Worm (Caenorhabditis elegans): ENCODE results near the gene T28D9.1.

T28D9.1 gene

ce11 chrII:6493709-6494326, 1.6 kb downstream of the T28D9.1 start:
- peak; percentile 35 for TF ChIP-seq ama-1 (optimal IDR thresholded peaks at IDR 0.05)
- TF ChIP-seq pqm-1 (tag; optimal IDR thresholded peaks at IDR 0.05): no peak

- TF ChIP-seq ama-1 (optimal IDR thresholded peaks at IDR 0.05) (no peak), egl-27 (tag; optimal IDR thresholded peaks at IDR 0.05) (no peak), zag-1 (tag; optimal IDR thresholded peaks at IDR 0.05) (no peak), sea-2 (GFP tag; optimal IDR thresholded peaks at IDR 0.05) (no peak), daf-12 (tag; optimal IDR thresholded peaks at IDR 0.05) (no peak), lin-15B (tag; optimal IDR thresholded peaks at IDR 0.05) (no peak), nhr-12 (tag; optimal IDR thresholded peaks at IDR 0.05) (no peak), nhr-237 (tag; optimal IDR thresholded peaks at IDR 0.05) (no peak), pqm-1 (tag; optimal IDR thresholded peaks at IDR 0.05) (no peak), elt-3 (tag; optimal IDR thresholded peaks at IDR 0.05) (no peak), nfya-1 (tag; optimal IDR thresholded peaks at IDR 0.05; ENCODE audit: insufficient read depth) (no peak), lin-39 (tag; optimal IDR thresholded peaks at IDR 0.05) (no peak), aly-2 (tag; optimal IDR thresholded peaks at IDR 0.05) (no peak), hmg-11 (tag; optimal IDR thresholded peaks at IDR 0.05) (no peak), nhr-77 (tag; optimal IDR thresholded peaks at IDR 0.05) (no peak), snpc-4 (tag; optimal IDR thresholded peaks at IDR 0.05) (no peak), nhr-23 (tag; optimal IDR thresholded peaks at IDR 0.05) (no peak)
Observed at ce11 chrII:6496496-6496895, 4.3 kb downstream of the T28D9.1 start.

- TF ChIP-seq pqm-1 (tag; optimal IDR thresholded peaks at IDR 0.05) (no peak), nfya-1 (tag; optimal IDR thresholded peaks at IDR 0.05; ENCODE audit: insufficient read depth) (peak; percentile 18)
Observed at ce11 chrII:6497137-6497536, 4.9 kb downstream of the T28D9.1 start.

- TF ChIP-seq mml-1 (tag; optimal IDR thresholded peaks at IDR 0.05) (no peak), nfya-1 (tag; optimal IDR thresholded peaks at IDR 0.05; ENCODE audit: insufficient read depth) (peak; percentile 20), lin-39 (tag; optimal IDR thresholded peaks at IDR 0.05) (no peak), ama-1 (optimal IDR thresholded peaks at IDR 0.05) (no peak), egl-27 (tag; optimal IDR thresholded peaks at IDR 0.05) (no peak), hmg-11 (tag; optimal IDR thresholded peaks at IDR 0.05) (no peak), tbx-2 (tag; optimal IDR thresholded peaks at IDR 0.05) (no peak), lsy-12 (tag; optimal IDR thresholded peaks at IDR 0.05) (no peak)
Observed at ce11 chrII:6498609-6499008, 6.4 kb downstream of the T28D9.1 start.

ce11 chrII:6499067-6499466, 6.9 kb downstream of the T28D9.1 start, which contains the start of gene twk-49:
TSS of gene twk-49 (minus strand) at chrII:6499167.
- TF ChIP-seq ztf-4 (tag; optimal IDR thresholded peaks at IDR 0.05) (no peak), mml-1 (tag; optimal IDR thresholded peaks at IDR 0.05) (no peak), sea-2 (GFP tag; optimal IDR thresholded peaks at IDR 0.05) (no peak), elt-3 (tag; optimal IDR thresholded peaks at IDR 0.05) (no peak), jun-1 (tag; optimal IDR thresholded peaks at IDR 0.05) (no peak), eor-1 (tag; optimal IDR thresholded peaks at IDR 0.05) (no peak), ztf-11 (tag; optimal IDR thresholded peaks at IDR 0.05) (no peak), nhr-67 (tag; optimal IDR thresholded peaks at IDR 0.05) (no peak), ZK546.5 (tag; optimal IDR thresholded peaks at IDR 0.05) (no peak), ama-1 (optimal IDR thresholded peaks at IDR 0.05) (no peak), fkh-2 (tag; optimal IDR thresholded peaks at IDR 0.05) (no peak)

ce11 chrII:6500161-6500560, 8.0 kb downstream of the T28D9.1 start, which contains the start of gene R05G9.5:
TSS of gene R05G9.5 (minus strand) at chrII:6500261.
- TF ChIP-seq ama-1 (optimal IDR thresholded peaks at IDR 0.05) (no peak), nhr-76 (tag; optimal IDR thresholded peaks at IDR 0.05) (no peak), nhr-11 (tag; optimal IDR thresholded peaks at IDR 0.05) (no peak), elt-1 (tag; optimal IDR thresholded peaks at IDR 0.05) (no peak)

- TF ChIP-seq ceh-82 (tag; optimal IDR thresholded peaks at IDR 0.05) (no peak), skn-1 (tag; optimal IDR thresholded peaks at IDR 0.05) (no peak), ceh-9 (tag; optimal IDR thresholded peaks at IDR 0.05) (no peak), mdl-1 (tag; optimal IDR thresholded peaks at IDR 0.05) (no peak), nhr-28 (tag; optimal IDR thresholded peaks at IDR 0.05) (no peak), hmg-11 (tag; optimal IDR thresholded peaks at IDR 0.05) (no peak)
Observed at ce11 chrII:6501420-6501819, 9.2 kb downstream of the T28D9.1 start, which contains the start of gene R05G9.3. TSS of gene R05G9.3 (minus strand) at chrII:6501520.

Measured in whole organism, L3 larva.